Worm (Caenorhabditis elegans) whole organism, young adult: ENCODE data around the gene C28C12.11.

Source experiments
- B0336.3 ChIP-seq: fragments of 200-800 bp; sonication (Bioruptor generic); IDR thresholded peaks from 2 replicates; pipeline ENCODE4 v1.3.6; 2022; ENCODE audit warnings: missing genetic modification characterization, missing compliant biosample characterization
- C17E4.6 ChIP-seq: fragments of 200-800 bp; sonication (Bioruptor generic); IDR thresholded peaks from 2 replicates; pipeline ENCODE4 v1.3.6; 2022; ENCODE audit warnings: missing genetic modification reagents, missing genetic modification characterization, missing compliant biosample characterization
- F22D6.2 ChIP-seq: sonication (generic microtip); optimal IDR thresholded peaks from 2 replicates; lab custom pipeline; 2016; ENCODE audit warnings: mild to moderate bottlenecking, missing genetic modification characterization, missing compliant biosample characterization
- F23B12.7 ChIP-seq: sonication (generic microtip); optimal IDR thresholded peaks from 2 replicates; lab custom pipeline; 2017; ENCODE audit warnings: missing genetic modification characterization, mild to moderate bottlenecking, missing compliant biosample characterization, antibody characterized with exemption, moderate library complexity; ENCODE audit not compliant: insufficient read depth
- F37B4.10 ChIP-seq: fragments of 200-800 bp; sonication (Bioruptor generic); IDR thresholded peaks from 2 replicates; pipeline ENCODE4 v1.3.6; 2022; ENCODE audit warnings: missing genetic modification characterization, missing compliant biosample characterization
- F57A8.1 ChIP-seq: fragments of 200-800 bp; sonication (Bioruptor generic); optimal IDR thresholded peaks from 2 replicates; lab custom pipeline; 2018; ENCODE audit warnings: mild to moderate bottlenecking, missing genetic modification characterization, moderate library complexity, missing compliant biosample characterization
- Y67H2A.10 ChIP-seq: fragments of 200-800 bp; sonication (Bioruptor generic); conservative IDR thresholded peaks from 2 replicates; pipeline ENCODE4 v1.3.6; 2022; ENCODE audit warnings: missing genetic modification reagents, missing genetic modification characterization, missing compliant biosample characterization
- ama-1 ChIP-seq, 3 experiments: fragments of 150-350 bp in 1 of 3; sonication (generic microtip) in 2 of 3; optimal IDR thresholded peaks; 2 replicates each; lab custom pipeline; 2014 to 2018; ENCODE audit warnings: missing biosample characterization in 2 of 3, missing genetic modification characterization in 2 of 3, missing genetic modification reagents in 2 of 3
- aptf-3 ChIP-seq: fragments of 200-800 bp; sonication (Bioruptor generic); IDR thresholded peaks from 2 replicates; pipeline ENCODE4 v1.3.6; 2022; ENCODE audit warnings: missing genetic modification characterization, missing compliant biosample characterization
- attf-6 ChIP-seq: fragments of 200-800 bp; sonication (Bioruptor generic); IDR thresholded peaks from 2 replicates; pipeline ENCODE4 v1.3.6; 2022; ENCODE audit warnings: missing genetic modification reagents, missing genetic modification characterization, missing compliant biosample characterization
- ccch-3 ChIP-seq: fragments of 200-800 bp; sonication (Bioruptor generic); optimal IDR thresholded peaks from 2 replicates; lab custom pipeline; 2018; ENCODE audit warnings: mild to moderate bottlenecking, missing genetic modification characterization, missing compliant biosample characterization
- cebp-1 ChIP-seq, 2 experiments: fragments of 200-800 bp in 1 of 2; sonication (Bioruptor generic) in 1 of 2; sonication (generic microtip) in 1 of 2; IDR thresholded peaks in 1 of 2; optimal IDR thresholded peaks in 1 of 2; 2 replicates each; pipeline versions ENCODE4 v1.3.6 to Lab custom; 2017 to 2022; ENCODE audit warnings: missing compliant biosample characterization in 2 of 2, missing genetic modification characterization in 2 of 2, mild to moderate bottlenecking in 1 of 2, missing genetic modification reagents in 1 of 2, moderate library complexity in 1 of 2
- ceh-27 ChIP-seq: fragments of 200-800 bp; sonication (Bioruptor generic); optimal IDR thresholded peaks from 2 replicates; lab custom pipeline; 2018; ENCODE audit warnings: mild to moderate bottlenecking, missing genetic modification characterization, moderate library complexity, missing compliant biosample characterization
- ceh-58 ChIP-seq: fragments of 200-800 bp; sonication (Bioruptor generic); IDR thresholded peaks from 2 replicates; pipeline ENCODE4 v1.3.6; 2022; ENCODE audit warnings: missing genetic modification characterization, missing compliant biosample characterization
- egrh-3 ChIP-seq: fragments of 200-800 bp; sonication (Bioruptor generic); IDR thresholded peaks from 2 replicates; pipeline ENCODE4 v1.3.6; 2022; ENCODE audit warnings: missing genetic modification reagents, missing genetic modification characterization, missing compliant biosample characterization
- ekl-4 ChIP-seq: fragments of 200-800 bp; sonication (Bioruptor generic); IDR thresholded peaks from 2 replicates; pipeline ENCODE4 v1.3.6; 2022; ENCODE audit warnings: missing genetic modification reagents, missing genetic modification characterization, missing compliant biosample characterization
- hmg-20 ChIP-seq: fragments of 200-800 bp; sonication (Bioruptor generic); IDR thresholded peaks from 2 replicates; pipeline ENCODE4 v1.3.6; 2022; ENCODE audit warnings: missing genetic modification reagents, missing genetic modification characterization, missing compliant biosample characterization
- hrde-1 ChIP-seq: sonication (generic microtip); optimal IDR thresholded peaks from 2 replicates; lab custom pipeline; 2016; ENCODE audit warnings: missing genetic modification characterization, mild to moderate bottlenecking, missing compliant biosample characterization, moderate library complexity, missing genotype, missing genetic modification reagents, borderline replicate concordance
- lin-26 ChIP-seq: fragments of 200-800 bp; sonication (Bioruptor generic); IDR thresholded peaks from 2 replicates; pipeline ENCODE4 v1.3.6; 2022; ENCODE audit warnings: missing genetic modification reagents, missing genetic modification characterization, missing compliant biosample characterization
- lin-35 ChIP-seq, 3 experiments: fragments of 150-350 bp in 2 of 3; sonication (generic microtip) in 1 of 3; optimal IDR thresholded peaks; 2 replicates each; lab custom pipeline; 2014 to 2018; ENCODE audit warnings: missing biosample characterization in 3 of 3, missing genetic modification characterization in 3 of 3, missing genetic modification reagents in 3 of 3
- lir-1 ChIP-seq: fragments of 200-800 bp; sonication (Bioruptor generic); conservative IDR thresholded peaks from 2 replicates; pipeline ENCODE4 v1.3.6; 2022; ENCODE audit warnings: missing genetic modification reagents, missing genetic modification characterization, missing compliant biosample characterization
- lsl-1 ChIP-seq: fragments of 200-800 bp; sonication (Bioruptor generic); optimal IDR thresholded peaks from 2 replicates; lab custom pipeline; 2018; ENCODE audit warnings: mild to moderate bottlenecking, missing genetic modification characterization, moderate library complexity, missing compliant biosample characterization
- madf-6 ChIP-seq: fragments of 200-800 bp; sonication (Bioruptor generic); IDR thresholded peaks from 2 replicates; pipeline ENCODE4 v1.3.6; 2022; ENCODE audit warnings: missing genetic modification reagents, missing genetic modification characterization, missing compliant biosample characterization
- madf-8 ChIP-seq: fragments of 200-800 bp; sonication (Bioruptor generic); conservative IDR thresholded peaks from 2 replicates; pipeline ENCODE4 v1.3.6; 2022; ENCODE audit warnings: missing genetic modification reagents, missing genetic modification characterization, missing compliant biosample characterization
- mcd-1 ChIP-seq: fragments of 200-800 bp; sonication (Bioruptor generic); IDR thresholded peaks from 2 replicates; pipeline ENCODE4 v1.3.6; 2022; ENCODE audit warnings: missing genetic modification reagents, missing genetic modification characterization, missing compliant biosample characterization
- mes-4 ChIP-seq: sonication (generic microtip); optimal IDR thresholded peaks from 2 replicates; lab custom pipeline; 2016; ENCODE audit warnings: missing genotype, missing genetic modification characterization, missing compliant biosample characterization
- nhr-120 ChIP-seq: fragments of 200-800 bp; sonication (Bioruptor generic); IDR thresholded peaks from 2 replicates; pipeline ENCODE4 v1.3.6; 2022; ENCODE audit warnings: missing genetic modification characterization, missing compliant biosample characterization
- nhr-80 ChIP-seq: sonication (generic microtip); optimal IDR thresholded peaks from 2 replicates; lab custom pipeline; 2016; ENCODE audit warnings: missing genetic modification characterization, missing compliant biosample characterization
- rec-8 ChIP-seq, 2 experiments: sonication (generic microtip); optimal IDR thresholded peaks; 2 replicates each; lab custom pipeline; 2016; ENCODE audit warnings: mild to moderate bottlenecking in 2 of 2, missing genetic modification characterization in 2 of 2, missing genetic modification reagents in 2 of 2, missing genotype in 2 of 2, missing biosample characterization in 1 of 2, missing compliant biosample characterization in 1 of 2, moderate library complexity in 1 of 2
- repo-1 ChIP-seq: sonication (generic microtip); optimal IDR thresholded peaks from 2 replicates; lab custom pipeline; 2017; ENCODE audit warnings: mild to moderate bottlenecking, missing genetic modification characterization, missing compliant biosample characterization
- sdz-38 ChIP-seq: sonication (generic microtip); optimal IDR thresholded peaks from 2 replicates; lab custom pipeline; 2016; ENCODE audit warnings: missing genotype, missing genetic modification characterization, missing compliant biosample characterization
- sea-2 ChIP-seq: fragments of 200-800 bp; sonication (Bioruptor generic); IDR thresholded peaks from 2 replicates; pipeline ENCODE4 v1.3.6; 2022; ENCODE audit warnings: missing genetic modification characterization, missing compliant biosample characterization
- snpc-4 ChIP-seq, 5 experiments: fragments of 150-350 bp in 1 of 5; sonication (generic microtip) in 4 of 5; optimal IDR thresholded peaks; 2 replicates each; lab custom pipeline; 2014 to 2018; ENCODE audit warnings: missing genetic modification characterization in 5 of 5, missing biosample characterization in 3 of 5, antibody characterized with exemption in 2 of 5, mild to moderate bottlenecking in 2 of 5, missing compliant biosample characterization in 2 of 5, missing genotype in 2 of 5, moderate library complexity in 2 of 5, missing genetic modification reagents in 1 of 5
- sptf-2 ChIP-seq: fragments of 200-800 bp; sonication (Bioruptor generic); optimal IDR thresholded peaks from 2 replicates; lab custom pipeline; 2018; ENCODE audit warnings: mild to moderate bottlenecking, missing genetic modification characterization, missing compliant biosample characterization
- tbp1 ChIP-seq: fragments of 200-800 bp; sonication (Bioruptor generic); optimal IDR thresholded peaks from 2 replicates; lab custom pipeline; 2018; ENCODE audit warnings: mild to moderate bottlenecking, missing genetic modification characterization, missing compliant biosample characterization
- tlf-1 ChIP-seq: fragments of 200-800 bp; sonication (Bioruptor generic); optimal IDR thresholded peaks from 2 replicates; lab custom pipeline; 2018; ENCODE audit warnings: mild to moderate bottlenecking, missing genetic modification characterization, missing compliant biosample characterization
- unc-130 ChIP-seq: sonication (generic microtip); optimal IDR thresholded peaks from 2 replicates; lab custom pipeline; 2016; ENCODE audit warnings: missing genetic modification reagents, missing genetic modification characterization, missing compliant biosample characterization
- xnd-1 ChIP-seq: sonication (generic microtip); optimal IDR thresholded peaks from 2 replicates; lab custom pipeline; 2016; ENCODE audit warnings: missing genotype, missing genetic modification reagents, missing genetic modification characterization, missing compliant biosample characterization
- zfh-2 ChIP-seq: fragments of 200-800 bp; sonication (Bioruptor generic); conservative IDR thresholded peaks from 2 replicates; pipeline ENCODE4 v1.3.6; 2022; ENCODE audit warnings: missing genetic modification reagents, missing genetic modification characterization, missing compliant biosample characterization
- ztf-22 ChIP-seq: fragments of 200-800 bp; sonication (Bioruptor generic); optimal IDR thresholded peaks from 2 replicates; lab custom pipeline; 2018; ENCODE audit warnings: mild to moderate bottlenecking, missing genetic modification characterization, moderate library complexity, missing compliant biosample characterization

The C28C12.11 gene

ce11 chrIV:8500576-8500975, 26.7 kb downstream of the C28C12.11 start:
- TF ChIP-seq madf-6 (GFP tag; lab: Robert Waterston, UW) (peak; percentile 5; the same call in 1 of the 2 replicates), egrh-3 (GFP tag; lab: Robert Waterston, UW) (peak; percentile 71; the same call in 1 of the 2 replicates), F37B4.10 (0 out of 2 replicates have a peak, but pooled peaks have one; percentile 54)

- no peak for TF ChIP-seq ztf-22 (GFP tag; lab: Kevin White, UChicago)
Measured at ce11 chrIV:8501382-8501781, 27.5 kb downstream of the C28C12.11 start, which contains the start of gene C28C12.1. C28C12.1 (plus strand) TSS chrIV:8501682.

- no peak for TF ChIP-seq madf-8
- TF ChIP-seq hrde-1, result no peak
- no peak for TF ChIP-seq ceh-58
- no peak for TF ChIP-seq ceh-27 (GFP tag; lab: Kevin White, UChicago)
- TF ChIP-seq ccch-3 (GFP tag; lab: Kevin White, UChicago), result no peak
- no peak for TF ChIP-seq sptf-2
- TF ChIP-seq repo-1 (tag; lab: Kevin White, UChicago), result no peak
- no peak for TF ChIP-seq F22D6.2 (tag; lab: Kevin White, UChicago)
- no peak for TF ChIP-seq mcd-1 (GFP tag; lab: Robert Waterston, UW)
- TF ChIP-seq C17E4.6 (GFP tag; lab: Robert Waterston, UW), result no peak
- no peak for TF ChIP-seq attf-6
- TF ChIP-seq Y67H2A.10, result no peak
Measured at ce11 chrIV:8506034-8506433, 32.2 kb downstream of the C28C12.11 start.

ce11 chrIV:8510534-8510933, 36.7 kb downstream of the C28C12.11 start, which contains the start of gene tag-77:
tag-77 (minus strand) TSS chrIV:8510548.
- TF ChIP-seq F23B12.7 (tag; lab: Kevin White, UChicago) (no peak), madf-6 (GFP tag; lab: Robert Waterston, UW) (0 out of 2 replicates have a peak, but pooled peaks have one; percentile 31), B0336.3 (GFP tag; lab: Robert Waterston, UW) (0 out of 2 replicates have a peak, but pooled peaks have one; percentile 21), Y67H2A.10 (no peak), mes-4 (tag; lab: Kevin White, UChicago) (no peak), zfh-2 (no peak), sea-2 (GFP tag; lab: Robert Waterston, UW) (no peak), nhr-80 (no peak), lin-35 (GFP tag; optimal IDR thresholded peaks at IDR 0.05; lab: Kevin White, UChicago) (no peak), cebp-1 (GFP tag; IDR thresholded peaks at IDR 0.05; lab: Robert Waterston, UW) (no peak), cebp-1 (tag; optimal IDR thresholded peaks at IDR 0.05; lab: Kevin White, UChicago) (peak; percentile 60), ekl-4 (GFP tag; lab: Robert Waterston, UW) (no peak), snpc-4 (GFP tag; optimal IDR thresholded peaks at IDR 0.05; lab: Kevin White, UChicago) (no peak), snpc-4 (tag; optimal IDR thresholded peaks at IDR 0.05; lab: Kevin White, UChicago) (peak in 1 of 4 experiments; percentile 17), hmg-20 (GFP tag; lab: Robert Waterston, UW) (no peak), aptf-3 (no peak), tlf-1 (GFP tag; lab: Kevin White, UChicago) (no peak), lin-26 (GFP tag; lab: Robert Waterston, UW) (0 out of 2 replicates have a peak, but pooled peaks have one; percentile 50), nhr-120 (no peak)

ce11 chrIV:8511056-8511455, 37.2 kb downstream of the C28C12.11 start, which contains the start of gene mes-6:
mes-6 (plus strand) TSS chrIV:8511284.
- TF ChIP-seq rec-8 (tag; optimal IDR thresholded peaks at IDR 0.05; lab: Kevin White, UChicago) (no peak), lir-1 (GFP tag; lab: Robert Waterston, UW) (no peak), lsl-1 (GFP tag; lab: Kevin White, UChicago) (peak; percentile 72), sdz-38 (tag; lab: Kevin White, UChicago) (no peak), ama-1 (optimal IDR thresholded peaks at IDR 0.05; lab: Kevin White, UChicago) (no peak), ama-1 (GFP tag; optimal IDR thresholded peaks at IDR 0.05; lab: Kevin White, UChicago) (no peak), lin-35 (GFP tag; optimal IDR thresholded peaks at IDR 0.05; lab: Kevin White, UChicago) (peak in 2 of 3 experiments; percentile 44 to 75), F57A8.1 (GFP tag; lab: Kevin White, UChicago) (no peak), zfh-2 (no peak), tbp1 (GFP tag; lab: Kevin White, UChicago) (peak; percentile 20), tlf-1 (GFP tag; lab: Kevin White, UChicago) (no peak), xnd-1 (peak; percentile 59), snpc-4 (GFP tag; optimal IDR thresholded peaks at IDR 0.05; lab: Kevin White, UChicago) (no peak), snpc-4 (tag; optimal IDR thresholded peaks at IDR 0.05; lab: Kevin White, UChicago) (peak in 1 of 4 experiments; percentile 71), unc-130 (peak; percentile 38)
